Fruit fly (Drosophila melanogaster) whole organism, embryonic: Measurements from ENCODE around the gene CG11842.
A peak's percentile ranks its signal among the peaks of the same experiment; 100 is the strongest.

ENCODE experiments used
- CG10274 ChIP-seq: fragments of 200-800 bp; sonication (Bioruptor generic); optimal IDR thresholded peaks from 3 replicates; lab custom pipeline; 2017; ENCODE audit warnings: missing biosample characterization, mild to moderate bottlenecking, missing genetic modification characterization
- CG10959 ChIP-seq: fragments of 200-800 bp; sonication (Bioruptor generic); IDR thresholded peaks from 2 replicates; pipeline ENCODE4 v1.3.6; 2022; ENCODE audit warnings: missing biosample characterization, missing genetic modification characterization
- CG11695 ChIP-seq: fragments of 200-800 bp; sonication (Bioruptor generic); IDR thresholded peaks from 3 replicates; pipeline ENCODE4 v1.3.6; 2022; ENCODE audit warnings: missing biosample characterization, missing genetic modification characterization
- CG12071 ChIP-seq: fragments of 200-800 bp; sonication (Bioruptor generic); optimal IDR thresholded peaks from 3 replicates; lab custom pipeline; 2018; ENCODE audit warnings: missing biosample characterization, mild to moderate bottlenecking, missing genetic modification characterization
- CG1233 ChIP-seq: fragments of 200-800 bp; sonication (Bioruptor generic); optimal IDR thresholded peaks from 4 replicates; lab custom pipeline; 2018; ENCODE audit warnings: missing biosample characterization, mild to moderate bottlenecking, missing genetic modification characterization
- CG13123 ChIP-seq: fragments of 200-800 bp; sonication (Bioruptor generic); optimal IDR thresholded peaks from 2 replicates; lab custom pipeline; 2016; ENCODE audit warnings: missing biosample characterization, missing genetic modification characterization
- CG13624 ChIP-seq: fragments of 200-800 bp; sonication (Bioruptor generic); optimal IDR thresholded peaks from 2 replicates; lab custom pipeline; 2016; ENCODE audit warnings: missing biosample characterization, missing genetic modification characterization
- CG1792 ChIP-seq: fragments of 200-800 bp; sonication (Bioruptor generic); optimal IDR thresholded peaks from 2 replicates; lab custom pipeline; 2016; ENCODE audit warnings: missing biosample characterization, missing genetic modification characterization
- CG18599 ChIP-seq: fragments of 200-800 bp; sonication (Bioruptor generic); optimal IDR thresholded peaks from 3 replicates; lab custom pipeline; 2017; ENCODE audit warnings: missing biosample characterization, missing genetic modification characterization, mild to moderate bottlenecking, moderate library complexity, missing genetic modification reagents
- CG2678 ChIP-seq: fragments of 200-800 bp; sonication (Bioruptor generic); optimal IDR thresholded peaks from 3 replicates; lab custom pipeline; 2019; ENCODE audit warnings: missing biosample characterization, mild to moderate bottlenecking, missing genetic modification characterization, moderate library complexity
- CG31441 ChIP-seq: fragments of 200-800 bp; sonication (Bioruptor generic); IDR thresholded peaks from 2 replicates; pipeline ENCODE4 v1.3.6; 2022; ENCODE audit warnings: missing biosample characterization, missing genetic modification characterization
- CG33213 ChIP-seq: fragments of 200-800 bp; sonication (Bioruptor generic); optimal IDR thresholded peaks from 3 replicates; lab custom pipeline; 2016; ENCODE audit warnings: missing biosample characterization, missing genetic modification characterization
- CG3995 ChIP-seq: fragments of 200-800 bp; sonication (Bioruptor generic); optimal IDR thresholded peaks from 3 replicates; lab custom pipeline; 2016; ENCODE audit warnings: missing biosample characterization, missing genetic modification characterization
- CG4328 ChIP-seq: fragments of 200-800 bp; sonication (Bioruptor generic); optimal IDR thresholded peaks from 3 replicates; lab custom pipeline; 2017; ENCODE audit warnings: missing biosample characterization, missing genetic modification reagents, missing genetic modification characterization
- CG4854 ChIP-seq: fragments of 200-800 bp; sonication (Bioruptor generic); optimal IDR thresholded peaks from 2 replicates; lab custom pipeline; 2016; ENCODE audit warnings: missing biosample characterization, missing genetic modification characterization, inconsistent platforms
- CG6272 ChIP-seq: fragments of 200-800 bp; sonication (Bioruptor generic); IDR thresholded peaks from 2 replicates; pipeline ENCODE4 v1.3.6; 2022; ENCODE audit warnings: missing biosample characterization, missing genetic modification characterization
- CG7839 ChIP-seq: fragments of 200-800 bp; sonication (Bioruptor generic); optimal IDR thresholded peaks from 3 replicates; lab custom pipeline; 2018; ENCODE audit warnings: missing biosample characterization, mild to moderate bottlenecking, missing genetic modification characterization, moderate library complexity
- CG7987 ChIP-seq: fragments of 200-800 bp; sonication (Bioruptor generic); optimal IDR thresholded peaks from 2 replicates; lab custom pipeline; 2018; ENCODE audit warnings: missing biosample characterization, mild to moderate bottlenecking, missing genetic modification characterization, moderate library complexity
- CG9437 ChIP-seq: fragments of 200-800 bp; sonication (Bioruptor generic); optimal IDR thresholded peaks from 2 replicates; lab custom pipeline; 2018; ENCODE audit warnings: missing biosample characterization, mild to moderate bottlenecking, missing genetic modification characterization
- CG9797 ChIP-seq: fragments of 200-800 bp; sonication (Bioruptor generic); optimal IDR thresholded peaks from 3 replicates; lab custom pipeline; 2018; ENCODE audit warnings: missing biosample characterization, mild to moderate bottlenecking, missing genetic modification characterization
- D19A ChIP-seq: fragments of 200-800 bp; optimal IDR thresholded peaks from 3 replicates; lab custom pipeline; 2019; ENCODE audit warnings: missing biosample characterization, mild to moderate bottlenecking, missing genetic modification characterization, moderate library complexity
- Dp ChIP-seq: fragments of 200-800 bp; sonication (Bioruptor generic); optimal IDR thresholded peaks from 2 replicates; lab custom pipeline; 2018; ENCODE audit warnings: missing biosample characterization, mild to moderate bottlenecking, missing genetic modification characterization, moderate library complexity
- Hand ChIP-seq: fragments of 200-800 bp; sonication (Bioruptor generic); optimal IDR thresholded peaks from 2 replicates; lab custom pipeline; 2017; ENCODE audit warnings: mild to moderate bottlenecking, missing biosample characterization, missing genetic modification reagents, missing genetic modification characterization
- Hr3 ChIP-seq: fragments of 200-800 bp; sonication (Bioruptor generic); optimal IDR thresholded peaks from 3 replicates; lab custom pipeline; 2016; ENCODE audit warnings: missing biosample characterization, missing genetic modification characterization
- Hsf ChIP-seq: fragments of 200-800 bp; sonication (Bioruptor generic); optimal IDR thresholded peaks from 3 replicates; lab custom pipeline; 2016; ENCODE audit warnings: missing biosample characterization, missing genetic modification characterization
- Lhr ChIP-seq: fragments of 200-800 bp; sonication (Bioruptor generic); optimal IDR thresholded peaks from 3 replicates; lab custom pipeline; 2017; ENCODE audit warnings: mild to moderate bottlenecking, missing biosample characterization, missing genetic modification reagents, missing genetic modification characterization
- Oli ChIP-seq: fragments of 200-800 bp; sonication (Bioruptor generic); optimal IDR thresholded peaks from 2 replicates; lab custom pipeline; 2018; ENCODE audit warnings: missing biosample characterization, mild to moderate bottlenecking, missing genetic modification characterization, moderate library complexity
- Optix ChIP-seq: fragments of 200-800 bp; sonication (Bioruptor generic); IDR thresholded peaks from 3 replicates; pipeline ENCODE4 v1.3.6; 2022; ENCODE audit warnings: missing biosample characterization, missing genetic modification characterization
- Sox100B ChIP-seq: fragments of 200-800 bp; sonication (Bioruptor generic); optimal IDR thresholded peaks from 3 replicates; lab custom pipeline; 2018; ENCODE audit warnings: missing biosample characterization, mild to moderate bottlenecking, missing genetic modification characterization
- ap ChIP-seq: fragments of 200-800 bp; sonication (Bioruptor generic); IDR thresholded peaks from 2 replicates; pipeline ENCODE4 v1.3.6; 2022; ENCODE audit warnings: missing biosample characterization, missing genetic modification characterization
- crol ChIP-seq: fragments of 200-800 bp; sonication (Bioruptor generic); IDR thresholded peaks from 2 replicates; pipeline ENCODE4 v1.3.6; 2022; ENCODE audit warnings: missing biosample characterization, missing genetic modification characterization
- dan ChIP-seq: fragments of 200-800 bp; sonication (Bioruptor generic); IDR thresholded peaks from 2 replicates; pipeline ENCODE4 v1.3.6; 2022; ENCODE audit warnings: missing biosample characterization, missing genetic modification characterization
- disco-r ChIP-seq: fragments of 200-800 bp; sonication (Bioruptor generic); optimal IDR thresholded peaks from 2 replicates; lab custom pipeline; 2016; ENCODE audit warnings: missing biosample characterization, missing genetic modification characterization
- dpn ChIP-seq, 2 experiments: fragments of 200-800 bp; sonication (Bioruptor generic); optimal IDR thresholded peaks; 3 replicates each; lab custom pipeline; 2016; ENCODE audit warnings: missing biosample characterization in 2 of 2, missing genetic modification characterization in 2 of 2
- en ChIP-seq: fragments of 200-800 bp; sonication (Bioruptor generic); optimal IDR thresholded peaks from 2 replicates; lab custom pipeline; 2016; ENCODE audit warnings: missing biosample characterization, missing genetic modification characterization
- exex ChIP-seq: fragments of 200-800 bp; sonication (Bioruptor generic); optimal IDR thresholded peaks from 4 replicates; lab custom pipeline; 2018; ENCODE audit warnings: missing biosample characterization, mild to moderate bottlenecking, missing genetic modification characterization, moderate library complexity
- fu2 ChIP-seq: fragments of 200-800 bp; sonication (Bioruptor generic); optimal IDR thresholded peaks from 2 replicates; lab custom pipeline; 2016; ENCODE audit warnings: missing biosample characterization, missing genetic modification characterization
- gro ChIP-seq: fragments of 200-800 bp; sonication (Bioruptor generic); optimal IDR thresholded peaks from 2 replicates; lab custom pipeline; 2016; ENCODE audit warnings: missing biosample characterization, missing genetic modification characterization
- hbn ChIP-seq: fragments of 200-800 bp; sonication (Bioruptor generic); IDR thresholded peaks from 2 replicates; pipeline ENCODE4 v1.3.6; 2022; ENCODE audit warnings: missing biosample characterization, missing genetic modification characterization; ENCODE audit not compliant: partially characterized antibody
- mld ChIP-seq: fragments of 200-800 bp; sonication (Bioruptor generic); IDR thresholded peaks from 3 replicates; pipeline ENCODE4 v1.3.6; 2022; ENCODE audit warnings: missing biosample characterization, missing genetic modification characterization; ENCODE audit not compliant: partially characterized antibody
- nerfin-1 ChIP-seq: fragments of 200-800 bp; sonication (Bioruptor generic); optimal IDR thresholded peaks from 3 replicates; lab custom pipeline; 2019; ENCODE audit warnings: missing biosample characterization, mild to moderate bottlenecking, missing genetic modification characterization, moderate library complexity
- nmo ChIP-seq: fragments of 200-800 bp; sonication (Bioruptor generic); optimal IDR thresholded peaks from 2 replicates; lab custom pipeline; 2018; ENCODE audit warnings: missing biosample characterization, mild to moderate bottlenecking, missing genetic modification characterization, moderate library complexity
- oc ChIP-seq: fragments of 200-800 bp; sonication (Bioruptor generic); optimal IDR thresholded peaks from 2 replicates; lab custom pipeline; 2018; ENCODE audit warnings: missing biosample characterization, mild to moderate bottlenecking, missing genetic modification characterization, moderate library complexity
- p53 ChIP-seq: fragments of 200-800 bp; sonication (Bioruptor generic); optimal IDR thresholded peaks from 2 replicates; lab custom pipeline; 2016; ENCODE audit warnings: missing biosample characterization, missing genetic modification characterization
- peb ChIP-seq: fragments of 200-800 bp; sonication (Bioruptor generic); IDR thresholded peaks from 2 replicates; pipeline ENCODE4 v1.3.6; 2022; ENCODE audit warnings: missing biosample characterization, missing genetic modification characterization
- trh ChIP-seq: fragments of 200-800 bp; sonication (Bioruptor generic); optimal IDR thresholded peaks from 2 replicates; lab custom pipeline; 2016; ENCODE audit warnings: missing biosample characterization, missing genetic modification characterization
- twi ChIP-seq: fragments of 200-800 bp; optimal IDR thresholded peaks from 2 replicates; lab custom pipeline; 2019; ENCODE audit warnings: missing biosample characterization, mild to moderate bottlenecking, missing genetic modification characterization, moderate library complexity
- unc-4 ChIP-seq: fragments of 200-800 bp; sonication (Bioruptor generic); IDR thresholded peaks from 2 replicates; pipeline ENCODE4 v1.3.6; 2022; ENCODE audit warnings: missing biosample characterization, missing genetic modification characterization; ENCODE audit not compliant: partially characterized antibody
- zen ChIP-seq: fragments of 200-800 bp; sonication (Bioruptor generic); optimal IDR thresholded peaks from 3 replicates; lab custom pipeline; 2018; ENCODE audit warnings: missing biosample characterization, mild to moderate bottlenecking, missing genetic modification characterization, moderate library complexity
- zfh2 ChIP-seq: fragments of 200-800 bp; sonication (Bioruptor generic); optimal IDR thresholded peaks from 2 replicates; lab custom pipeline; 2016; ENCODE audit warnings: missing biosample characterization, missing genetic modification characterization

Gene CG11842

DNA sequence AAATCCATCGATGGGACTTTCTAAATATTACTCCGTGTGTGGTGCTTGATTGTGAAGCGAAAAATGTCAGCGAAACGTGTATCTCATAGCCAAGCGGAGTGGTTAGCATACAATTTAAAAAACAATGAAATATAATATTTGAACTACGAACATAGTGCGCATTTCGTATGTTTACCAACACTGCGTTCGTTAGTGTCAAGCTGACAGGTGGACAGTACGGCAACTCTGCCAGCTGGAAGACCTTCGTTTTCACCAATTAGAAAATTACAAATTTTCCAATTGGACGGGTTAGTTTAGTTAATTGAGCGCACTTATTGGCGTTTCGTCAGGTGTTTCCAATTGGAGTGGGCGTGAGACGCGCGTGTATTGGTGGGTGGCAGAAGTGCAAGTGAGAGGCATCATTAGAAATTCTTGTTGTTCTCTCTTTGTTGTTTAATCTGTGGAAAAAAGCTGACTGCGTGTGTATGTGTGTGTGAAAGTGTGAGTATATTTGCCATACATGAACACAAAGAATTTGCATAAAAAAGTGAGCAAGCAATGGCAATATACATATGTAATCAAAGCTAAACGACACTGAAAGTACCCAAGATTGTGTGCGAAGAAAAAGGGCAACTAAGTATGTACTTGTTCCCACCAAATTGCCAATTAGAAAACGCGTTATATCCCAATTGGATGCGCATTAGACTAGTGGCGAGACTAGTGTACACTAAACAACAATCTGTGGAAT, 12.6 kb upstream of the CG11842 start (continued):
- TF ChIP-seq dpn (GFP tag; optimal IDR thresholded peaks at IDR 0.05; lab: Kevin White, UChicago) (peak; percentile 2 to 56), zen (tag; lab: Kevin White, UChicago) (peak; percentile 71), CG31441 (GFP tag; lab: Robert Waterston, UW) (no peak), mld (no peak), CG13624 (peak; percentile 11), Sox100B (GFP tag; lab: Kevin White, UChicago) (no peak), CG4854 (GFP tag; lab: Kevin White, UChicago) (no peak), Hand (no peak), fu2 (GFP tag; lab: Kevin White, UChicago) (peak; percentile 26), CG9797 (GFP tag; lab: Kevin White, UChicago) (peak; percentile 13), CG1233 (GFP tag; lab: Kevin White, UChicago) (peak; percentile 15), disco-r (no peak), CG2678 (peak; percentile 24), Optix (GFP tag; lab: Robert Waterston, UW) (no peak), CG18599 (GFP tag; lab: Kevin White, UChicago) (peak; percentile 43), CG1792 (GFP tag; lab: Kevin White, UChicago) (no peak), gro (peak; percentile 15), CG10274 (GFP tag; lab: Kevin White, UChicago) (no peak), Hr3 (GFP tag; lab: Kevin White, UChicago) (no peak), CG10959 (GFP tag; lab: Robert Waterston, UW) (no peak), trh (GFP tag; lab: Kevin White, UChicago) (no peak), CG11695 (no peak), twi (tag; lab: Kevin White, UChicago) (no peak), CG7839 (peak; percentile 6), CG6272 (GFP tag; lab: Robert Waterston, UW) (no peak), CG7987 (GFP tag; lab: Kevin White, UChicago) (no peak), Lhr (peak; percentile 34), nmo (GFP tag; lab: Kevin White, UChicago) (no peak), oc (tag; lab: Kevin White, UChicago) (no peak), hbn (GFP tag; lab: Robert Waterston, UW) (no peak), ap (no peak), CG12071 (GFP tag; lab: Kevin White, UChicago) (no peak), peb (GFP tag; lab: Robert Waterston, UW) (no peak), p53 (GFP tag; lab: Kevin White, UChicago) (no peak), exex (tag; lab: Kevin White, UChicago) (peak; percentile 17), unc-4 (peak; percentile 13; the same call in 1 of the 2 replicates), crol (no peak), CG9437 (peak; percentile 27), Dp (GFP tag; lab: Kevin White, UChicago) (peak; percentile 57), zfh2 (GFP tag; lab: Kevin White, UChicago) (peak; percentile 32), CG3995 (GFP tag; lab: Kevin White, UChicago) (no peak), Hsf (GFP tag; lab: Kevin White, UChicago) (peak; percentile 30), CG33213 (GFP tag; lab: Kevin White, UChicago) (peak; percentile 46), en (GFP tag; lab: Kevin White, UChicago) (peak; percentile 9), dan (no peak), Oli (tag; lab: Kevin White, UChicago) (no peak), D19A (tag; lab: Kevin White, UChicago) (no peak), nerfin-1 (tag; lab: Kevin White, UChicago) (no peak), CG4328 (GFP tag; lab: Kevin White, UChicago) (no peak), CG13123 (no peak)
